Worm (Caenorhabditis elegans): Measurements from ENCODE around the gene Y70C5A.4.
A peak's percentile ranks its signal among the peaks of the same experiment; 100 is the strongest.
"Not testable (repeated sequence)": the region's sequence is repeated elsewhere in the genome, so short reads cannot be mapped to it uniquely, and the experiment has no call there.

Gene Y70C5A.4

ce11 chrV:16595140-16595791, 22.3 kb upstream of the Y70C5A.4 start, which contains the start of gene cpl-1 (continued):
- peak in 1 of 2 experiments; percentile 47 for TF ChIP-seq daf-16 (GFP tag; optimal IDR thresholded peaks at IDR 0.05)
- peak; percentile 89 for TF ChIP-seq daf-16 (tag; optimal IDR thresholded peaks at IDR 0.05)
- TF ChIP-seq F10B5.3 (tag; optimal IDR thresholded peaks at IDR 0.05), result no peak
- TF ChIP-seq ceh-28 (tag; optimal IDR thresholded peaks at IDR 0.05), result no peak
- peak; percentile 63 for TF ChIP-seq nhr-28 (tag; optimal IDR thresholded peaks at IDR 0.05)
- TF ChIP-seq nhr-6 (tag; optimal IDR thresholded peaks at IDR 0.05), result no peak
- TF ChIP-seq madf-9 (GFP tag; conservative IDR thresholded peaks at IDR 0.05), result no peak
- TF ChIP-seq ztf-11 (tag; optimal IDR thresholded peaks at IDR 0.05), result no peak
- peak; percentile 17 for TF ChIP-seq nhr-11 (tag; optimal IDR thresholded peaks at IDR 0.05)
- TF ChIP-seq lir-3 (tag; optimal IDR thresholded peaks at IDR 0.05), result no peak
- no peak for TF ChIP-seq fos-1 (tag; optimal IDR thresholded peaks at IDR 0.05)
- TF ChIP-seq mdl-1 (tag; optimal IDR thresholded peaks at IDR 0.05), result no peak
- no peak for TF ChIP-seq nhr-42 (GFP tag; IDR thresholded peaks at IDR 0.05)
- TF ChIP-seq cey-2 (tag; optimal IDR thresholded peaks at IDR 0.05; ENCODE audit: borderline replicate concordance, insufficient read depth), result no peak
- no peak for TF ChIP-seq pha-4 (GFP tag; IDR thresholded peaks at IDR 0.05)
- TF ChIP-seq pha-4 (tag; optimal IDR thresholded peaks at IDR 0.05), result no peak
- no peak for TF ChIP-seq dmd-9 (GFP tag; IDR thresholded peaks at IDR 0.05)
- no peak for TF ChIP-seq F26F4.8 (GFP tag; conservative IDR thresholded peaks at IDR 0.05)
- no peak for TF ChIP-seq unc-130 (GFP tag; optimal IDR thresholded peaks at IDR 0.05)
- TF ChIP-seq mxl-3 (GFP tag; optimal IDR thresholded peaks at IDR 0.05), result no peak
- no peak for TF ChIP-seq fkh-10 (GFP tag; optimal IDR thresholded peaks at IDR 0.05)
- no peak for TF ChIP-seq spr-1 (tag; optimal IDR thresholded peaks at IDR 0.05)
- no peak for TF ChIP-seq egl-27 (tag; optimal IDR thresholded peaks at IDR 0.05)
- TF ChIP-seq nhr-102 (tag; optimal IDR thresholded peaks at IDR 0.05), result peak; percentile 51
- TF ChIP-seq saeg-2 (GFP tag; IDR thresholded peaks at IDR 0.05), result no peak
- TF ChIP-seq hlh-30 (tag; optimal IDR thresholded peaks at IDR 0.05; ENCODE audit: insufficient read depth), result peak; percentile 59
- no peak for TF ChIP-seq ceh-44 (GFP tag; IDR thresholded peaks at IDR 0.05)
- peak; percentile 9 for TF ChIP-seq pqm-1 (tag; optimal IDR thresholded peaks at IDR 0.05)
- TF ChIP-seq lin-13 (GFP tag; optimal IDR thresholded peaks at IDR 0.05), result no peak
- peak; percentile 93 for TF ChIP-seq aha-1 (tag)
- no peak for TF ChIP-seq hif-1 (tag; optimal IDR thresholded peaks at IDR 0.05)
- no peak for TF ChIP-seq duxl-1 (tag; optimal IDR thresholded peaks at IDR 0.05; ENCODE audit: poor library complexity)

- TF ChIP-seq aha-1 (tag), result peak; percentile 52
- TF ChIP-seq mdl-1 (tag; optimal IDR thresholded peaks at IDR 0.05), result no peak
These were observed 21.5 kb upstream of the Y70C5A.4 start for ce11 chrV:16596102-16596501.

ce11 chrV:16597344-16597869, 20.2 kb upstream of the Y70C5A.4 start:
- TF ChIP-seq arid-1 (GFP tag; conservative IDR thresholded peaks at IDR 0.05) (0 out of 2 replicates have a peak, but pooled peaks have one; percentile 16), pha-4 (GFP tag; IDR thresholded peaks at IDR 0.05) (peak; percentile 14; the same call in 1 of the 2 replicates)
- TF ChIP-seq pha-4 (tag; optimal IDR thresholded peaks at IDR 0.05), result not testable (repeated sequence)

ce11 chrV:16598437-16598836, 19.1 kb upstream of the Y70C5A.4 start:
- TF ChIP-seq tra-1 (GFP tag; IDR thresholded peaks at IDR 0.05), result 0 out of 2 replicates have a peak, but pooled peaks have one; percentile 35
- no peak for TF ChIP-seq lir-3 (tag; optimal IDR thresholded peaks at IDR 0.05)
- TF ChIP-seq fkh-10 (GFP tag; optimal IDR thresholded peaks at IDR 0.05), result no peak
- TF ChIP-seq nhr-111 (GFP tag; optimal IDR thresholded peaks at IDR 0.05), result no peak
- TF ChIP-seq hlh-11 (tag; optimal IDR thresholded peaks at IDR 0.05), result peak; percentile 66
- TF ChIP-seq mdt-29 (GFP tag; IDR thresholded peaks at IDR 0.05), result peak; percentile 95
- TF ChIP-seq dve-1 (tag; optimal IDR thresholded peaks at IDR 0.05; ENCODE audit: insufficient read depth), result peak; percentile 38
- TF ChIP-seq nhr-42 (GFP tag; IDR thresholded peaks at IDR 0.05), result no peak
- TF ChIP-seq aha-1 (tag), result peak; percentile 1
- peak; percentile 14; the same call in 1 of the 2 replicates for TF ChIP-seq dmd-6 (GFP tag; IDR thresholded peaks at IDR 0.05)
- peak; percentile 64 for TF ChIP-seq hlh-30 (tag; optimal IDR thresholded peaks at IDR 0.05; ENCODE audit: insufficient read depth)

Measured in whole organism, L4 larva.